Fruit fly (Drosophila melanogaster): Measurements from ENCODE around the gene PNUTS.

- no peak for TF ChIP-seq CG10348 (GFP tag; IDR thresholded peaks at IDR 0.05)
- TF ChIP-seq CG14655 (GFP tag; optimal IDR thresholded peaks at IDR 0.05), result no peak
- TF ChIP-seq CG32121 (GFP tag; IDR thresholded peaks at IDR 0.05), result no peak
- no peak for TF ChIP-seq Ets98B (GFP tag; IDR thresholded peaks at IDR 0.05)
- TF ChIP-seq fd96Ca (GFP tag; IDR thresholded peaks at IDR 0.05), result no peak
- TF ChIP-seq CG8159 (tag; optimal IDR thresholded peaks at IDR 0.05), result no peak
- TF ChIP-seq EcR (GFP tag; optimal IDR thresholded peaks at IDR 0.05), result no peak
- no peak for TF ChIP-seq CG34367 (tag; optimal IDR thresholded peaks at IDR 0.05)
- TF ChIP-seq CG17806 (tag; optimal IDR thresholded peaks at IDR 0.05), result no peak
- no peak for TF ChIP-seq Pif1A (GFP tag; optimal IDR thresholded peaks at IDR 0.05)
Observed at dm6 chr2L:897124-897523, 26.9 kb downstream of the PNUTS start.
